Fruit fly (Drosophila melanogaster) whole organism, embryonic: ENCODE data around the gene CG12438.

Source experiments
- ATbp ChIP-seq: fragments of 200-800 bp; sonication (Bioruptor generic); optimal IDR thresholded peaks from 2 replicates; lab custom pipeline; 2017; ENCODE audit warnings: missing biosample characterization, mild to moderate bottlenecking, missing genetic modification characterization, missing genetic modification reagents
- CG11398 ChIP-seq: fragments of 200-800 bp; sonication (Bioruptor generic); optimal IDR thresholded peaks from 2 replicates; lab custom pipeline; 2016; ENCODE audit warnings: missing biosample characterization, missing genetic modification characterization
- CG4282 ChIP-seq: fragments of 200-800 bp; sonication (Bioruptor generic); optimal IDR thresholded peaks from 2 replicates; lab custom pipeline; 2016; ENCODE audit warnings: missing biosample characterization, missing genetic modification characterization
- Dll ChIP-seq: fragments of 200-800 bp; sonication (Bioruptor generic); IDR thresholded peaks from 4 replicates; pipeline ENCODE4 v1.3.6; 2022; ENCODE audit warnings: missing biosample characterization, missing genetic modification characterization; ENCODE audit not compliant: partially characterized antibody
- Eip74EF ChIP-seq, 2 experiments: fragments of 200-800 bp in 1 of 2; fragments of >200 bp in 1 of 2; sonication (Bioruptor generic) in 1 of 2; optimal IDR thresholded peaks; 2 replicates each; lab custom pipeline; 2017 to 2019; ENCODE audit warnings: missing biosample characterization in 2 of 2, missing genetic modification characterization in 2 of 2, mild to moderate bottlenecking in 1 of 2, moderate library complexity in 1 of 2
- Ets65A ChIP-seq: fragments of 200-800 bp; sonication (Bioruptor generic); peaks from one replicate; lab custom pipeline; 2016; ENCODE audit warnings: missing biosample characterization, missing genetic modification characterization
- GATAe ChIP-seq: fragments of 200-800 bp; sonication (Bioruptor generic); conservative IDR thresholded peaks from 2 replicates; pipeline ENCODE4 v1.3.6; 2022; ENCODE audit warnings: missing biosample characterization, missing genetic modification characterization
- Lpt ChIP-seq: fragments of >200 bp; optimal IDR thresholded peaks from 2 replicates; lab custom pipeline; 2018; ENCODE audit warnings: missing biosample characterization, missing genetic modification characterization
- chm ChIP-seq: fragments of 200-800 bp; sonication (Bioruptor generic); IDR thresholded peaks from 2 replicates; pipeline ENCODE4 v1.3.6; 2022; ENCODE audit warnings: missing biosample characterization, missing genetic modification characterization
- h ChIP-seq: fragments of >200 bp; optimal IDR thresholded peaks from 2 replicates; lab custom pipeline; 2017
- tio ChIP-seq: fragments of 200-800 bp; sonication (Bioruptor generic); optimal IDR thresholded peaks from 2 replicates; lab custom pipeline; 2017; ENCODE audit warnings: missing biosample characterization, missing genetic modification characterization, inconsistent platforms

dm6 chr2L:8734998-8735397, 17.1 kb upstream of the CG12438 start:
- TF ChIP-seq CG11398 (no peak), Ets65A (GFP tag; lab: Kevin White, UChicago) (no peak), tio (GFP tag; lab: Kevin White, UChicago) (no peak), Lpt (GFP tag; lab: Kevin White, UChicago) (no peak), chm (GFP tag; lab: Robert Waterston, UW) (no peak), Dll (GFP tag; lab: Robert Waterston, UW) (no peak), CG4282 (GFP tag; lab: Kevin White, UChicago) (no peak), ATbp (GFP tag; lab: Kevin White, UChicago) (no peak), Eip74EF (GFP tag; optimal IDR thresholded peaks at IDR 0.05; lab: Kevin White, UChicago) (no peak), h (lab: Kevin White, UChicago) (no peak), GATAe (GFP tag; lab: Robert Waterston, UW) (no peak)
